Fruit fly (Drosophila melanogaster) whole organism, embryonic: ENCODE results near the gene Eig71Ec.
A peak's percentile ranks its signal among the peaks of the same experiment; 100 is the strongest.

Experiments used
- Abd-B ChIP-seq: fragments of 200-800 bp; sonication (Bioruptor generic); optimal IDR thresholded peaks from 2 replicates; lab custom pipeline; 2018; ENCODE audit warnings: missing biosample characterization, mild to moderate bottlenecking, missing genetic modification characterization, moderate library complexity
- B-H2 ChIP-seq: fragments of 200-800 bp; sonication (Bioruptor generic); optimal IDR thresholded peaks from 2 replicates; lab custom pipeline; 2018; ENCODE audit warnings: missing biosample characterization, mild to moderate bottlenecking, missing genetic modification characterization
- CG12391 ChIP-seq: fragments of 200-800 bp; sonication (Bioruptor generic); optimal IDR thresholded peaks from 3 replicates; lab custom pipeline; 2018; ENCODE audit warnings: missing biosample characterization, mild to moderate bottlenecking, missing genetic modification characterization, moderate library complexity
- CG12744 ChIP-seq: fragments of 200-800 bp; sonication (Bioruptor generic); optimal IDR thresholded peaks from 2 replicates; lab custom pipeline; 2016; ENCODE audit warnings: missing biosample characterization, missing genetic modification characterization
- CG14050 ChIP-seq: fragments of 200-800 bp; sonication (Bioruptor generic); IDR thresholded peaks from 3 replicates; pipeline ENCODE4 v1.3.6; 2022; ENCODE audit warnings: missing biosample characterization, missing genetic modification characterization
- CG1647 ChIP-seq: fragments of 200-800 bp; sonication (Bioruptor generic); optimal IDR thresholded peaks from 3 replicates; lab custom pipeline; 2016; ENCODE audit warnings: missing biosample characterization, missing genetic modification characterization
- CG16813 ChIP-seq: fragments of 200-800 bp; sonication (Bioruptor generic); IDR thresholded peaks from 3 replicates; pipeline ENCODE4 v1.3.6; 2022; ENCODE audit warnings: missing biosample characterization, missing genetic modification characterization; ENCODE audit not compliant: partially characterized antibody
- CG18764 ChIP-seq: fragments of 200-800 bp; sonication (Bioruptor generic); optimal IDR thresholded peaks from 3 replicates; lab custom pipeline; 2016; ENCODE audit warnings: missing biosample characterization, missing genetic modification characterization
- CG2889 ChIP-seq: fragments of 200-800 bp; sonication (Bioruptor generic); IDR thresholded peaks from 3 replicates; pipeline ENCODE4 v1.3.6; 2022; ENCODE audit warnings: missing biosample characterization, missing genetic modification characterization
- CG3281 ChIP-seq: fragments of 200-800 bp; sonication (Bioruptor generic); optimal IDR thresholded peaks from 3 replicates; lab custom pipeline; 2017; ENCODE audit warnings: missing biosample characterization, mild to moderate bottlenecking, missing genetic modification characterization
- CG3726 ChIP-seq: fragments of 200-800 bp; sonication (Bioruptor generic); IDR thresholded peaks from 3 replicates; pipeline ENCODE4, ENCODE4 v1.3.6; 2022; ENCODE audit warnings: missing biosample characterization, missing genetic modification characterization
- CG6175 ChIP-seq: fragments of 200-800 bp; sonication (Bioruptor generic); IDR thresholded peaks from 3 replicates; pipeline ENCODE4 v1.3.6; 2022; ENCODE audit warnings: missing biosample characterization, missing genetic modification characterization
- CG6791 ChIP-seq: fragments of 200-800 bp; sonication (Bioruptor generic); IDR thresholded peaks from 3 replicates; pipeline ENCODE4 v1.3.6; 2022; ENCODE audit warnings: missing biosample characterization, missing genetic modification characterization; ENCODE audit not compliant: partially characterized antibody
- CG7987 ChIP-seq: fragments of 200-800 bp; sonication (Bioruptor generic); optimal IDR thresholded peaks from 2 replicates; lab custom pipeline; 2018; ENCODE audit warnings: missing biosample characterization, mild to moderate bottlenecking, missing genetic modification characterization, moderate library complexity
- CG8478 ChIP-seq: fragments of >200 bp; optimal IDR thresholded peaks from 2 replicates; lab custom pipeline; 2018
- CG9609 ChIP-seq: fragments of 200-800 bp; sonication (Bioruptor generic); optimal IDR thresholded peaks from 3 replicates; lab custom pipeline; 2016; ENCODE audit warnings: missing biosample characterization, missing genetic modification characterization
- CkIIα-i1 ChIP-seq: fragments of 200-800 bp; sonication (Bioruptor generic); IDR thresholded peaks from 2 replicates; pipeline ENCODE4 v1.3.6; 2022; ENCODE audit warnings: missing biosample characterization, missing genetic modification characterization
- D19A ChIP-seq: fragments of 200-800 bp; optimal IDR thresholded peaks from 3 replicates; lab custom pipeline; 2019; ENCODE audit warnings: missing biosample characterization, mild to moderate bottlenecking, missing genetic modification characterization, moderate library complexity
- Elba2 ChIP-seq: fragments of 200-800 bp; sonication (Bioruptor generic); optimal IDR thresholded peaks from 3 replicates; lab custom pipeline; 2016; ENCODE audit warnings: missing biosample characterization, missing genetic modification characterization
- Fer2 ChIP-seq: fragments of 200-800 bp; sonication (Bioruptor generic); optimal IDR thresholded peaks from 2 replicates; lab custom pipeline; 2018; ENCODE audit warnings: missing biosample characterization, mild to moderate bottlenecking, missing genetic modification characterization, moderate library complexity
- GATAe ChIP-seq: fragments of 200-800 bp; sonication (Bioruptor generic); conservative IDR thresholded peaks from 2 replicates; pipeline ENCODE4 v1.3.6; 2022; ENCODE audit warnings: missing biosample characterization, missing genetic modification characterization
- Gsc ChIP-seq: fragments of 200-800 bp; sonication (Bioruptor generic); IDR thresholded peaks from 2 replicates; pipeline ENCODE4 v1.3.6; 2022; ENCODE audit warnings: missing biosample characterization, missing genetic modification characterization
- H2.0 ChIP-seq: fragments of 200-800 bp; sonication (Bioruptor generic); IDR thresholded peaks from 2 replicates; pipeline ENCODE4 v1.3.6; 2022; ENCODE audit warnings: missing biosample characterization, missing genetic modification characterization
- Hr51 ChIP-seq, 2 experiments: fragments of 200-800 bp; sonication (Bioruptor generic); optimal IDR thresholded peaks; 2 replicates in 1 of 2; 3 replicates in 1 of 2; lab custom pipeline; 2016 to 2018; ENCODE audit warnings: missing biosample characterization in 2 of 2, missing genetic modification characterization in 2 of 2, mild to moderate bottlenecking in 1 of 2, moderate library complexity in 1 of 2
- Hr78 ChIP-seq, 2 experiments: fragments of 200-800 bp in 1 of 2; fragments of >200 bp in 1 of 2; sonication (Bioruptor generic) in 1 of 2; optimal IDR thresholded peaks; 2 replicates each; lab custom pipeline; 2017 to 2019; ENCODE audit warnings: missing biosample characterization in 2 of 2, missing genetic modification characterization in 2 of 2, mild to moderate bottlenecking in 1 of 2, moderate library complexity in 1 of 2
- Hsf ChIP-seq: fragments of 200-800 bp; sonication (Bioruptor generic); optimal IDR thresholded peaks from 3 replicates; lab custom pipeline; 2016; ENCODE audit warnings: missing biosample characterization, missing genetic modification characterization
- Jarid2 ChIP-seq: fragments of 200-800 bp; sonication (Bioruptor generic); optimal IDR thresholded peaks from 3 replicates; lab custom pipeline; 2017; ENCODE audit warnings: mild to moderate bottlenecking, missing biosample characterization, missing genetic modification reagents, missing genetic modification characterization
- Mes4 ChIP-seq: fragments of 200-800 bp; sonication (Bioruptor generic); optimal IDR thresholded peaks from 2 replicates; lab custom pipeline; 2016; ENCODE audit warnings: missing biosample characterization, missing genetic modification characterization
- NC2α ChIP-seq: fragments of 200-800 bp; sonication (Bioruptor generic); optimal IDR thresholded peaks from 2 replicates; lab custom pipeline; 2016; ENCODE audit warnings: missing biosample characterization, missing genetic modification characterization
- Side ChIP-seq: fragments of 200-800 bp; sonication (Bioruptor generic); optimal IDR thresholded peaks from 2 replicates; lab custom pipeline; 2016; ENCODE audit warnings: missing biosample characterization, missing genetic modification characterization
- Sox102F ChIP-seq: fragments of 200-800 bp; sonication (Bioruptor generic); optimal IDR thresholded peaks from 2 replicates; lab custom pipeline; 2018; ENCODE audit warnings: missing biosample characterization, mild to moderate bottlenecking, missing genetic modification characterization, moderate library complexity
- Sry-β ChIP-seq: fragments of 200-800 bp; sonication (Bioruptor generic); optimal IDR thresholded peaks from 2 replicates; lab custom pipeline; 2018; ENCODE audit warnings: missing biosample characterization, mild to moderate bottlenecking, missing genetic modification characterization, moderate library complexity
- ase ChIP-seq: fragments of 200-800 bp; sonication (Bioruptor generic); IDR thresholded peaks from 3 replicates; pipeline ENCODE4 v1.3.6; 2022; ENCODE audit warnings: missing biosample characterization, missing genetic modification characterization
- ash1 ChIP-seq: fragments of 200-800 bp; sonication (Bioruptor generic); optimal IDR thresholded peaks from 2 replicates; lab custom pipeline; 2018; ENCODE audit warnings: missing biosample characterization, mild to moderate bottlenecking, missing genetic modification characterization
- chm ChIP-seq: fragments of 200-800 bp; sonication (Bioruptor generic); IDR thresholded peaks from 2 replicates; pipeline ENCODE4 v1.3.6; 2022; ENCODE audit warnings: missing biosample characterization, missing genetic modification characterization
- da ChIP-seq: fragments of 200-800 bp; sonication (Bioruptor generic); optimal IDR thresholded peaks from 2 replicates; lab custom pipeline; 2016; ENCODE audit warnings: missing biosample characterization, missing genetic modification characterization
- dm ChIP-seq: fragments of 200-800 bp; sonication (Bioruptor generic); optimal IDR thresholded peaks from 3 replicates; lab custom pipeline; 2016; ENCODE audit warnings: missing biosample characterization, missing genetic modification characterization
- fd3F ChIP-seq: fragments of 200-800 bp; sonication (Bioruptor generic); optimal IDR thresholded peaks from 2 replicates; lab custom pipeline; 2018; ENCODE audit warnings: missing biosample characterization, mild to moderate bottlenecking, missing genetic modification characterization, moderate library complexity
- gcm2 ChIP-seq: fragments of 200-800 bp; sonication (Bioruptor generic); optimal IDR thresholded peaks from 2 replicates; lab custom pipeline; 2016; ENCODE audit warnings: missing biosample characterization, missing genetic modification characterization
- p53 ChIP-seq: fragments of 200-800 bp; sonication (Bioruptor generic); optimal IDR thresholded peaks from 2 replicates; lab custom pipeline; 2016; ENCODE audit warnings: missing biosample characterization, missing genetic modification characterization
- pan ChIP-seq, 4 experiments: fragments of >200 bp in 3 of 4; fragments of 200-800 bp in 1 of 4; sonication (Bioruptor generic) in 1 of 4; optimal IDR thresholded peaks in 3 of 4; IDR thresholded peaks in 1 of 4; 2 replicates each; pipeline versions ENCODE4 v1.3.6 to Lab custom; 2017 to 2022; ENCODE audit warnings: missing biosample characterization in 2 of 4, missing genetic modification characterization in 2 of 4, mixed read lengths in 1 of 4
- pum ChIP-seq: fragments of 200-800 bp; sonication (Bioruptor generic); optimal IDR thresholded peaks from 2 replicates; lab custom pipeline; 2016; ENCODE audit warnings: missing biosample characterization, missing genetic modification characterization
- sr ChIP-seq: fragments of 200-800 bp; sonication (Bioruptor generic); IDR thresholded peaks from 3 replicates; pipeline ENCODE4 v1.3.6; 2022; ENCODE audit warnings: missing biosample characterization, missing genetic modification characterization
- stwl ChIP-seq: fragments of 200-800 bp; sonication (Bioruptor generic); optimal IDR thresholded peaks from 3 replicates; lab custom pipeline; 2018; ENCODE audit warnings: missing biosample characterization, mild to moderate bottlenecking, missing genetic modification characterization, moderate library complexity
- tin ChIP-seq: fragments of 200-800 bp; sonication (Bioruptor generic); optimal IDR thresholded peaks from 3 replicates; lab custom pipeline; 2016; ENCODE audit warnings: missing biosample characterization, missing genetic modification characterization
- ttk ChIP-seq: fragments of 200-800 bp; sonication (Bioruptor generic); IDR thresholded peaks from 2 replicates; pipeline ENCODE4 v2.1.2; 2022; ENCODE audit warnings: missing biosample characterization, missing genetic modification characterization
- vnd ChIP-seq: fragments of 200-800 bp; sonication (Bioruptor generic); IDR thresholded peaks from 3 replicates; pipeline ENCODE4 v1.3.6; 2022; ENCODE audit warnings: missing biosample characterization, missing genetic modification characterization; ENCODE audit not compliant: partially characterized antibody
- vvl ChIP-seq: fragments of 200-800 bp; sonication (Bioruptor generic); IDR thresholded peaks from 2 replicates; pipeline ENCODE4 v1.3.6; 2022; ENCODE audit warnings: missing biosample characterization, missing genetic modification characterization
- zen2 ChIP-seq: fragments of 200-800 bp; sonication (Bioruptor generic); IDR thresholded peaks from 3 replicates; pipeline ENCODE4 v1.3.6; 2022; ENCODE audit warnings: missing biosample characterization, missing genetic modification characterization; ENCODE audit not compliant: partially characterized antibody

Eig71Ec gene

DNA sequence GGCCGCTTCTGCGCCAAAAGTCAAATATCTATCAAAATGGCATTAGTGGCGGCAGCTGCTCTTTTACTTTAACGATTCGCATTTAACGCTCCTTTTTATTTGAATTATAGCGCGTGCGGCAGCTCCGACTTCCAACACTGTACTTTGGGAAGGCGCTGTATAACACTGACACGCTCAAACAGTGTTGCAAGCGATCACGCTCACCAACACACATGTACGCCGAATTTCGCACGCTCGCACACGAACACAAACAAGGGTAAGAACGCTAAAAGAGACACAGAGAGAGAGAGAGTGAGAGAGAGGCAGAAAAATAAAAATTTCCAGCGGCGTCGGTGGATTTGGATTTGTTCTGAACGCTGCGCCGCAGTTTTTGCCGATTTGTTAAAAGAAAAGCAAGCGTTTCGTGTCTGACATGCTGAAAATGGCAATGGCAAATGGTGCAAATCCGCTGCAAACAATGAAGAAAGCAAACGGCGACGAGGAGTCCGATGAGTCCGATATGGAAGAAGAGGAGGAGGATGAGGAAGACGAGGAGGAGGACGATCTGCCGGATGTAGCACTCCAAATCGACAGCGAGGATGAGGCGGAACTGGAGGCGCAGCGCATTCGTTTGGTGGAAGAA is 32.3 kb downstream of the Eig71Ec start, which contains the start of gene Phs (continued):
- TF ChIP-seq zen2 (GFP tag; lab: Robert Waterston, UW) (no peak), Jarid2 (GFP tag; lab: Kevin White, UChicago) (peak; percentile 62), da (peak; percentile 66), CG6791 (GFP tag; lab: Robert Waterston, UW) (peak; percentile 78), H2.0 (GFP tag; lab: Robert Waterston, UW) (peak; percentile 79), CG2889 (no peak), CG18764 (GFP tag; lab: Kevin White, UChicago) (peak; percentile 79), chm (GFP tag; lab: Robert Waterston, UW) (peak; percentile 93), Mes4 (GFP tag; lab: Kevin White, UChicago) (peak; percentile 72), dm (GFP tag; lab: Kevin White, UChicago) (peak; percentile 70), sr (peak; percentile 65; the same call in 2 of the 3 replicates), GATAe (GFP tag; lab: Robert Waterston, UW) (no peak), vnd (no peak), CG12391 (tag; lab: Kevin White, UChicago) (peak; percentile 50), CG12744 (peak; percentile 87), p53 (GFP tag; lab: Kevin White, UChicago) (peak; percentile 71), B-H2 (peak; percentile 92), Fer2 (tag; lab: Kevin White, UChicago) (peak; percentile 42), CG3726 (GFP tag; lab: Robert Waterston, UW) (no peak), Abd-B (GFP tag; lab: Kevin White, UChicago) (no peak), Side (GFP tag; lab: Kevin White, UChicago) (peak; percentile 90), vvl (GFP tag; lab: Robert Waterston, UW) (peak; percentile 88), NC2α (peak; percentile 80), Hr78 (GFP tag; optimal IDR thresholded peaks at IDR 0.05; lab: Kevin White, UChicago) (no peak), tin (GFP tag; lab: Kevin White, UChicago) (peak; percentile 91), CG16813 (GFP tag; lab: Robert Waterston, UW) (peak; percentile 55; the same call in 2 of the 3 replicates), Hr51 (GFP tag; optimal IDR thresholded peaks at IDR 0.05; lab: Kevin White, UChicago) (peak; percentile 4 to 91), fd3F (peak; percentile 44), ash1 (GFP tag; lab: Kevin White, UChicago) (peak; percentile 82), pum (GFP tag; lab: Kevin White, UChicago) (peak; percentile 89), CG3281 (GFP tag; lab: Kevin White, UChicago) (peak; percentile 56), Sry-β (no peak), CG14050 (GFP tag; lab: Robert Waterston, UW) (peak; percentile 67), Gsc (no peak), Elba2 (peak; percentile 63), CG1647 (GFP tag; lab: Kevin White, UChicago) (peak; percentile 84), CG6175 (GFP tag; lab: Robert Waterston, UW) (peak; percentile 82), ttk (peak; percentile 73), gcm2 (GFP tag; lab: Kevin White, UChicago) (peak; percentile 43), CG7987 (peak; percentile 88), ase (GFP tag; lab: Robert Waterston, UW) (peak; percentile 53; the same call in 1 of the 3 replicates), Hsf (GFP tag; lab: Kevin White, UChicago) (peak; percentile 83), Sox102F (peak; percentile 37), CkIIα-i1 (GFP tag; lab: Robert Waterston, UW) (no peak), stwl (tag; lab: Kevin White, UChicago) (peak; percentile 99), CG9609 (peak; percentile 91), D19A (tag; lab: Kevin White, UChicago) (no peak), pan (optimal IDR thresholded peaks at IDR 0.05; lab: Kevin White, UChicago) (no peak), pan (GFP tag; optimal IDR thresholded peaks at IDR 0.05 in 1 of 2, IDR thresholded peaks at IDR 0.05 in 1 of 2) (peak in 1 of 2 experiments; percentile 71), CG8478 (lab: Kevin White, UChicago) (peak; percentile 56)
